Worm (Caenorhabditis elegans): Measurements from ENCODE around the gene T10F2.2.

ce11 chrIII:5202641-5203040 is 37.5 kb upstream of the T10F2.2 start:
- no peak for TF ChIP-seq flt-1 (GFP tag; IDR thresholded peaks at IDR 0.05)
- TF ChIP-seq ama-1 (optimal IDR thresholded peaks at IDR 0.05), result no peak

Data from whole organism, early embryonic.